Worm (Caenorhabditis elegans) whole organism, mixed stage, embryonic: ENCODE data around the gene C54E10.10.

Experiments
- elt-3 ChIP-seq: fragments of 150-350 bp; optimal IDR thresholded peaks from 2 replicates; lab custom pipeline; 2014; ENCODE audit warnings: missing biosample characterization, missing genetic modification characterization
- mls-2 ChIP-seq: sonication (generic microtip); optimal IDR thresholded peaks from 2 replicates; lab custom pipeline; 2016; ENCODE audit warnings: mild to moderate bottlenecking, missing genetic modification characterization, moderate library complexity, missing compliant biosample characterization
- pha-4 ChIP-seq: fragments of 150-350 bp; optimal IDR thresholded peaks from 2 replicates; lab custom pipeline; 2018; ENCODE audit warnings: missing biosample characterization, missing genetic modification reagents, missing genetic modification characterization
- unc-62 ChIP-seq: fragments of 150-350 bp; optimal IDR thresholded peaks from 2 replicates; lab custom pipeline; 2014; ENCODE audit warnings: missing biosample characterization, missing genetic modification reagents, missing genetic modification characterization

DNA sequence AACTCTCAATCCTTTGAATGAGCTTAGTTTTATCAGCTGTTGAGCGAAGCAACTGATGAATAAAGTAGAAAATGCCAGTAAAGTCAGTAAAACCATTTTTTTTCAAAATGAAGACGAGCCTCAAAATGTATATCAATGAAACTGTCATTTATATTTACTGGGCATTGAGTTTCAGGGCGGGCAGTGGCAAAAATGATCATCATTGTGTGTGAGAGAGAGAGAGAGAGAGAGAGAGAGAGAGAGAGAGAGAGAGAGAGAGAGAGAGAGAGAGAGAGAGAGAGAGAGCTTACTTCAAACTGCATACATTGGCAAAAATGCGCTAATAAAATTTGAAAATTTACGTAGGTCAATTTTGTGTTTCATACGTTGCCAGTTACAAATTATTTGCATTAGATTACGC, 43.0 kb downstream of the C54E10.10 start, which contains the start of gene F11D11.3:
- TF ChIP-seq unc-62 (no peak), elt-3 (tag; lab: Kevin White, UChicago) (no peak), mls-2 (tag; lab: Kevin White, UChicago) (no peak), pha-4 (tag; lab: Kevin White, UChicago) (no peak)
